Worm (Caenorhabditis elegans) whole organism, L3 larva: ENCODE measurements around the gene gap-1.

ENCODE experiments used
- egl-5 ChIP-seq: fragments of 150-350 bp; optimal IDR thresholded peaks from 2 replicates; lab custom pipeline; 2017; ENCODE audit warnings: missing biosample characterization, missing genetic modification reagents, missing genetic modification characterization, inconsistent platforms
- fkh-10 ChIP-seq: sonication (generic microtip); optimal IDR thresholded peaks from 2 replicates; lab custom pipeline; 2017; ENCODE audit warnings: missing biosample characterization, missing genetic modification reagents, missing genetic modification characterization
- fos-1 ChIP-seq: fragments of 150-350 bp; optimal IDR thresholded peaks from 2 replicates; lab custom pipeline; 2014; ENCODE audit warnings: missing biosample characterization, missing genetic modification characterization
- mdl-1 ChIP-seq: fragments of 150-350 bp; optimal IDR thresholded peaks from 2 replicates; lab custom pipeline; 2014; ENCODE audit warnings: missing biosample characterization, missing genetic modification characterization
- nhr-12 ChIP-seq: fragments of 150-350 bp; optimal IDR thresholded peaks from 2 replicates; lab custom pipeline; 2014; ENCODE audit warnings: missing biosample characterization, missing genetic modification characterization

DNA sequence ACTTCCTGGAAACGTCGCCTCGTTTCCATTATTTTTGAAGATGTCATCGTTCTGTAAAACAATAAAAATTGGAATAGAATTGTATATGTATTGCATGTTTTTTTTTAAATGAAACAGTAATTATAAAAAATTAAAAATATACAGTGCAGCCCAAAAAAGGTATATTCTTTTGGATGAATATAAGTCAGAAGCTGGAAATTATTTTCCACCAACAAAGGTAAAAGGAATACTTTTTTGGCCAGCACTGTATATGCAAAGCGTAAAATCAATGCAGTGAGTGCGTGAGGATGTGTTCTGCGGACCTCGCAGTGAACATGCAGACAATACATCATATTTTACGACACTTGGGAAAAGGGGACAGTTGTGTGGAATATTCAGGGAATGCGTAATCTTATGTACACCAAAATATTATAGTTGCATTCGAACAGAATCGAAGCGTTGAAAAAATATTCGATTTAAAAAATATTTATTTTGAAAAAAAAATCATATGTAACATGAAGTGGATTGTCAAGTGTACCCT, 15.9 kb upstream of the gap-1 start, which contains the start of gene F48B9.8:
- TF ChIP-seq mdl-1 (tag; lab: Kevin White, UChicago) (no peak), fos-1 (no peak), nhr-12 (no peak), egl-5 (no peak), fkh-10 (no peak)
